Worm (Caenorhabditis elegans): ENCODE measurements around the gene str-15.

The str-15 gene

DNA sequence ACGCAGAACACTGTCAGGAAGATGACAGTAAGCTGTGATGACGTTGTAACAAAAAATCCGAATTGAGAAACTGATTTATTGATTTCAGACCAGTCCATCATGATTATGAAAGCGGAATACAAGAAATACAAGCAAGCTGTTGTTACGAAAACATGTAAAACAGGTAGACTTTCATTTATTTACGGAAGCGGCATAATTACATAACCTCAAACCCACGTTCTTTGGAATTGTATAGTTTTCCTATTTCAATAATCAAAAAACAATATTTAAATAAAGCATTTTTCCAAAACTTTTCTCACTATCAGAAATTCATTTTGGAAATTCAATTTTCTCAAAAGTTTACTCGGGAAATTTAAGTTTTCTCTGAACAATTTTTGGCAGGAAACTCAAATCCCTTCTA, at the start of gene str-15:
TSS of gene str-15 (minus strand) at position 101 of the 400 bp plus-strand sequence.
- no peak for TF ChIP-seq ceh-18 (tag; optimal IDR thresholded peaks at IDR 0.05)
- TF ChIP-seq pat-9 (tag; optimal IDR thresholded peaks at IDR 0.05): no peak
- no peak for TF ChIP-seq pros-1 (tag; optimal IDR thresholded peaks at IDR 0.05)
- TF ChIP-seq sdc-2 (tag; optimal IDR thresholded peaks at IDR 0.05): no peak
- TF ChIP-seq pha-2 (tag; optimal IDR thresholded peaks at IDR 0.05): no peak
- no peak for TF ChIP-seq unc-86 (tag; optimal IDR thresholded peaks at IDR 0.05)

DNA sequence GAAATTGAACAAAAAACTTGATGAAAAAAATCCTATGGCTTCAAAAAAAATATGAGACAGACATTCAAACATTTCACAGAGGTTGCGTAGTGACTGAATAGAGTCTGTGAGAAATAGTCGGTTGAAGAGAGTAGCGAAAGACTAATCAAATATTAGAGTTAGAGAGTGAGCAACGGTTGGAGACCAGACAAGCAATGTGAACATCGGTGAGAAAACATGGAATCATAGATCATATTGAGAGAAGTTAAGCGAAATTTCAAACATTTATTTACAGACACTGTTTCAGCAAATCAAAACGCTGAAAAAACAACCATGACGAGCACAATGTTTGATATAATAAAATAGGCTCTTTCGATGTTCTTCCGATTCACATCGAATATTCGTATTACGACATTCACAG, 48.0 kb upstream of the str-15 start:
- TF ChIP-seq ceh-30 (tag; optimal IDR thresholded peaks at IDR 0.05): no peak
- no peak for TF ChIP-seq ref-2 (tag; optimal IDR thresholded peaks at IDR 0.05)
- no peak for TF ChIP-seq gmeb-2 (tag; optimal IDR thresholded peaks at IDR 0.05)
- TF ChIP-seq tbx-7 (tag; optimal IDR thresholded peaks at IDR 0.05): no peak
- TF ChIP-seq Y22D7AL.16 (tag; optimal IDR thresholded peaks at IDR 0.05): no peak
- TF ChIP-seq hlh-6 (tag; optimal IDR thresholded peaks at IDR 0.05): no peak
- no peak for TF ChIP-seq pat-9 (tag; optimal IDR thresholded peaks at IDR 0.05)
- no peak for TF ChIP-seq pros-1 (tag; optimal IDR thresholded peaks at IDR 0.05)
- TF ChIP-seq unc-42 (tag; optimal IDR thresholded peaks at IDR 0.05): no peak
- no peak for TF ChIP-seq ceh-14 (tag; optimal IDR thresholded peaks at IDR 0.05)
- no peak for TF ChIP-seq ets-4 (tag; optimal IDR thresholded peaks at IDR 0.05)
- no peak for TF ChIP-seq tbx-2 (tag; optimal IDR thresholded peaks at IDR 0.05)
- TF ChIP-seq ceh-2 (tag; optimal IDR thresholded peaks at IDR 0.05): no peak

- no peak for TF ChIP-seq ceh-48 (tag; optimal IDR thresholded peaks at IDR 0.05)
- TF ChIP-seq fkh-6 (tag; optimal IDR thresholded peaks at IDR 0.05): no peak
Measured at ce11 chrV:16505828-16506227, 47.2 kb upstream of the str-15 start, which contains the start of gene nhr-54. Gene nhr-54, minus strand, starts transcription at chrV:16505928.

- no peak for TF ChIP-seq ahr-1 (tag; optimal IDR thresholded peaks at IDR 0.05)
- no peak for TF ChIP-seq F13H6.1 (tag; optimal IDR thresholded peaks at IDR 0.05)
- no peak for TF ChIP-seq ceh-14 (tag; optimal IDR thresholded peaks at IDR 0.05)
- no peak for TF ChIP-seq odd-2 (tag; optimal IDR thresholded peaks at IDR 0.05)
- no peak for TF ChIP-seq pax-1 (tag; optimal IDR thresholded peaks at IDR 0.05)
- TF ChIP-seq nfya-1 (tag; optimal IDR thresholded peaks at IDR 0.05): no peak
- TF ChIP-seq unc-55 (GFP tag; optimal IDR thresholded peaks at IDR 0.05): no peak
- no peak for TF ChIP-seq pros-1 (tag; optimal IDR thresholded peaks at IDR 0.05)
- TF ChIP-seq unc-42 (tag; optimal IDR thresholded peaks at IDR 0.05): no peak
- TF ChIP-seq sdc-2 (tag; optimal IDR thresholded peaks at IDR 0.05): no peak
- TF ChIP-seq zip-5 (tag; optimal IDR thresholded peaks at IDR 0.05): no peak
- TF ChIP-seq ceh-2 (tag; optimal IDR thresholded peaks at IDR 0.05): no peak
- no peak for TF ChIP-seq gmeb-2 (tag; optimal IDR thresholded peaks at IDR 0.05)
- no peak for TF ChIP-seq ref-2 (tag; optimal IDR thresholded peaks at IDR 0.05)
- TF ChIP-seq ceh-24 (tag; optimal IDR thresholded peaks at IDR 0.05): no peak
Measured at ce11 chrV:16503164-16503563, 44.5 kb upstream of the str-15 start, which contains the start of gene F36D3.14. Gene F36D3.14, minus strand, starts transcription at chrV:16503264.

DNA sequence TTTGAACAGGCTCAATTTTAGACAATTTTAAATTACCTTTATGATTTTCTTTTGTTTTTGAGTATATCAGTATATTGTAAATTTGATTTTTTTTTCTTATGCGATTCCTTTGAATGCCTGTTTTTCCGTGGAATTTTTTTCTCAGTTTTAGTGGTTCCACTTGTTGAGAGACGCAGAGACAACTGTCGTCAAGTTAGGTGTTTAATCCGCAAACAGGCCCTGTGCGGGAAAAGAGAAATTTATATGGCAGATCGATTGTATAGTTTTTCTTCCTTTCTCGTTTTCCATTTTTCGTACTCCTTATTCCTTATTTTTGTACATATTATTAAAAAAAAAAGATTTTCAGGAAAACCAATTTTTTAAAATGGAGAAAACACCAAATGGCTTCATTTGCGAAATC, 40.4 kb upstream of the str-15 start, which contains the start of gene F36D3.1:
TSS of gene F36D3.1 (plus strand) at position 347 of the 400 bp plus-strand sequence.
- TF ChIP-seq gmeb-2 (tag; optimal IDR thresholded peaks at IDR 0.05) (no peak), nfya-1 (tag; optimal IDR thresholded peaks at IDR 0.05) (peak; percentile 37), nhr-11 (tag; optimal IDR thresholded peaks at IDR 0.05) (no peak), sox-2 (GFP tag; IDR thresholded peaks at IDR 0.05) (no peak), ceh-22 (tag; optimal IDR thresholded peaks at IDR 0.05) (no peak)

ce11 chrV:16497504-16497903, 38.9 kb upstream of the str-15 start, which contains the start of gene srh-136:
Gene srh-136, minus strand, starts transcription at chrV:16497596.
- TF ChIP-seq ceh-9 (tag; optimal IDR thresholded peaks at IDR 0.05) (no peak), K02D7.2 (tag; optimal IDR thresholded peaks at IDR 0.05) (no peak), ceh-30 (tag; optimal IDR thresholded peaks at IDR 0.05) (no peak), npax-4 (tag; optimal IDR thresholded peaks at IDR 0.05) (no peak), Y22D7AL.16 (tag; optimal IDR thresholded peaks at IDR 0.05) (no peak), ref-2 (tag; optimal IDR thresholded peaks at IDR 0.05) (no peak), unc-42 (tag; optimal IDR thresholded peaks at IDR 0.05) (no peak), ceh-18 (tag; optimal IDR thresholded peaks at IDR 0.05) (no peak), ceh-6 (GFP tag; optimal IDR thresholded peaks at IDR 0.05) (no peak), hlh-15 (tag; optimal IDR thresholded peaks at IDR 0.05) (no peak), ets-4 (tag; optimal IDR thresholded peaks at IDR 0.05) (no peak), fax-1 (tag; optimal IDR thresholded peaks at IDR 0.05) (no peak), K09A11.1 (tag; optimal IDR thresholded peaks at IDR 0.05; ENCODE audit: insufficient read depth) (no peak), pat-9 (tag; optimal IDR thresholded peaks at IDR 0.05) (no peak), ceh-48 (tag; optimal IDR thresholded peaks at IDR 0.05) (no peak), nfya-1 (tag; optimal IDR thresholded peaks at IDR 0.05) (no peak)
